2 fruit fly cellular contexts compared by ENCODE assay signal in the genomic region with DNA sequence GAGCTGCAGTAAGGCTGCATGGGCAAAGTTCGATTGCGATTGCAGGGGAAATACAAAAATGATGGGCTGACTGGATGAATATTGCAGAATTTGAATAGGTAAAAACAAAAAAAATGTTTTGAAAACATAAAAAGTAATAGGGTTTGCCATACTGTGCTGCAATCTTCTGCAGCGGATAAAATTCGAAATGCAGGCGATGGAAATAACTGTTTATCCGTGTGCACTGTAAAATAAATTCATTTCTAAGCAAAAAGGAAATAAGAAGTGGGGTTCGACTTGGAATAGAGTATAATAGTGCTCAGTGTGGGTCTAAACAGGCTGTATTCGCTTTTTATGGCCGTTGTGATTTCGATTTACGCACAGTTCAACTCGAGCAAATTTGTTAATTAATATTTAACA.
TF ChIP-seq lines count a peak whose summit lies in the region.

Gene CG14053 (minus strand): TSS at position 101 of the 399 bp plus-strand sequence.

- no peak for TF ChIP-seq CTCF in whole organism, embryonic (GFP tag; optimal IDR thresholded peaks at IDR 0.05; lab: Kevin White, UChicago)

TF ChIP-seq in whole organism, embryonic, 481 proteins besides CTCF, POLR2A, EP300 and RAD21:
- no peak for TF ChIP-seq CG7786 (GFP tag; optimal IDR thresholded peaks at IDR 0.05; lab: Kevin White, UChicago)
- TF ChIP-seq D19A (tag; optimal IDR thresholded peaks at IDR 0.05; lab: Kevin White, UChicago), result peak; percentile 23
- peak; percentile 19 for TF ChIP-seq Ets65A (GFP tag; lab: Kevin White, UChicago)

TF ChIP-seq in whole organism, wandering third instar larva, 38 proteins besides CTCF, POLR2A, EP300 and RAD21:
- TF ChIP-seq Rel (GFP tag; optimal IDR thresholded peaks at IDR 0.05; lab: Kevin White, UChicago) (no peak), Rel (tag; optimal IDR thresholded peaks at IDR 0.05; lab: Kevin White, UChicago) (peak; percentile 82), HLH106 (tag; optimal IDR thresholded peaks at IDR 0.05; lab: Kevin White, UChicago) (no peak)
